Fruit fly (Drosophila melanogaster): ENCODE results near the gene Ldh.

Ldh gene

DNA sequence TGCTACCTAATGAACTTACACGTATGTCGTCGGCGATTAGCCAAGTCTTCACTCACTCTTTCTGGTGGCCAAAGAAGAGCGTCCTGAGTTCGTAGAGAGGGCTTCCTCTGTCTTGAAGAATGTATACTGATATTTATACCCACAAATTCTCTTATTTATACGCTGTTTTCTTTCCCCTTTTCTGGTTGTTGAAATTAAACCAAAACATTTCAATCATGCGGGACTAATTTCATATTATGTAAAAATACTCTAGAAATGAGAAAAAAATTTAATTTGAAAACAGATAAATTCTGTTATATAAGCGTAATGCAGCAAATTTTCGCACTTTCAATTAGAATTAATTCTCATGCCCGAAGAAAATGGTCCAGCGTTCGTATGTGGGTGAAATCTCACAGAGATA is 29.2 kb downstream of the Ldh start, which contains the start of gene BG642312:
BG642312 (minus strand) TSS at position 101 of the 400 bp plus-strand sequence.
- TF ChIP-seq CG34367 (tag; optimal IDR thresholded peaks at IDR 0.05) (no peak), D1 (tag; optimal IDR thresholded peaks at IDR 0.05) (no peak), Pif1A (GFP tag; optimal IDR thresholded peaks at IDR 0.05) (no peak), CG4496 (GFP tag; IDR thresholded peaks at IDR 0.05) (no peak), rn (GFP tag; IDR thresholded peaks at IDR 0.05) (no peak), EcR (GFP tag; optimal IDR thresholded peaks at IDR 0.05) (no peak), CG14655 (GFP tag; optimal IDR thresholded peaks at IDR 0.05) (no peak), CG32121 (GFP tag; IDR thresholded peaks at IDR 0.05) (no peak), CG9948 (tag; optimal IDR thresholded peaks at IDR 0.05) (no peak), CG8159 (tag; optimal IDR thresholded peaks at IDR 0.05) (no peak), fd96Ca (GFP tag; IDR thresholded peaks at IDR 0.05) (no peak), CG17806 (tag; optimal IDR thresholded peaks at IDR 0.05) (no peak)

DNA sequence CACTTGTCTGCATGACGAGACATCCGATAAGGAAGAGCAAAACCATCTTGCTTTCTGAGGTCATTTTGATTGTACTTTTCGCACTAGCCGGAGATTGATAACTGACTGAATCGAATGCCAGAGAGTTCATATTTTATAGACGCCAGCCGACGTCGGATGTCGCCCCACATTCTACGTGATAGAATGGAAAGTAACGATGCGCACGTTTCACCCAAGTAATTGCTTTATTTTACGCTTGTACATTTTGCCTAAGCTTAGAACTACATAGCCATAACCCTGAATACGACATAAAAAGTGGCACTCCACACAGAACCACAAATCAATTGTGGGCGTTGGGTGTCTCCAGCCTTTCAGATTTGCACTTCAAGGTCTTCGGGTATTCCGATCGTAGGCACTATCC is 30.2 kb downstream of the Ldh start, which contains the start of gene CG13299:
CG13299 (minus strand) TSS at position 101 of the 400 bp plus-strand sequence.
- TF ChIP-seq CG15710 (tag; optimal IDR thresholded peaks at IDR 0.05) (no peak), D1 (tag; optimal IDR thresholded peaks at IDR 0.05) (no peak), CG13204 (GFP tag; optimal IDR thresholded peaks at IDR 0.05) (no peak), CG8301 (tag; optimal IDR thresholded peaks at IDR 0.05) (no peak), Ets98B (GFP tag; IDR thresholded peaks at IDR 0.05) (no peak), Pif1B (GFP tag; optimal IDR thresholded peaks at IDR 0.05) (no peak), fd96Ca (GFP tag; IDR thresholded peaks at IDR 0.05) (no peak), CG8159 (tag; optimal IDR thresholded peaks at IDR 0.05) (no peak), CG32121 (GFP tag; IDR thresholded peaks at IDR 0.05) (no peak)

DNA sequence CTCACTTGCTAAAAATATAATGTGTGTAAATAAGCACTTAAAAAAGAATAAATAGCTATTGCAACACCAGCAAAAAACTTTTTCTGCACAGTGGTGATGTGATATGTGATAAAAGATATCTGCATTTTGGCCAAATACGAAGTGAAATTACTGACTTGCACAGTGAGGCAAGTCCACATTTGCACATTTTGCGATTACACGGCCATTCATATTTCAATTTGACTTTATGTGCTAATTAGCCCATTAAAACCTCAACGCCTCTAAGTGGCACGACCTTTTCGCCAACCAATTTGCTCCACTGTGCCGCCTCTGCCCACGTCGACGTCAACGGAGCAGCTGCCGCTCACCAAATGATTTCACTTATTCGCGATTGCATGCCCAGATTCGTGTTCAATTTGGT is 42.3 kb downstream of the Ldh start, which contains the start of gene CG33946:
CG33946 (plus strand) TSS at position 392 of the 400 bp plus-strand sequence.
- TF ChIP-seq Pif1B (GFP tag; optimal IDR thresholded peaks at IDR 0.05) (no peak), D1 (tag; optimal IDR thresholded peaks at IDR 0.05) (no peak), gl (tag; optimal IDR thresholded peaks at IDR 0.05) (no peak), CG32121 (GFP tag; IDR thresholded peaks at IDR 0.05) (peak; percentile 76), CG15710 (tag; optimal IDR thresholded peaks at IDR 0.05) (no peak), EcR (GFP tag; optimal IDR thresholded peaks at IDR 0.05) (no peak), fd96Ca (GFP tag; IDR thresholded peaks at IDR 0.05) (peak; percentile 86), CG8159 (tag; optimal IDR thresholded peaks at IDR 0.05) (no peak), CG13204 (GFP tag; optimal IDR thresholded peaks at IDR 0.05) (no peak), Pif1A (GFP tag; optimal IDR thresholded peaks at IDR 0.05) (no peak), CG9948 (tag; optimal IDR thresholded peaks at IDR 0.05) (peak; percentile 41), Snoo (tag; optimal IDR thresholded peaks at IDR 0.05) (peak; percentile 66), CG17806 (tag; optimal IDR thresholded peaks at IDR 0.05) (peak; percentile 35), CG34367 (tag; optimal IDR thresholded peaks at IDR 0.05) (no peak), rn (GFP tag; IDR thresholded peaks at IDR 0.05) (peak; percentile 54), CG8301 (tag; optimal IDR thresholded peaks at IDR 0.05) (peak; percentile 63), CG4496 (GFP tag; IDR thresholded peaks at IDR 0.05) (peak; percentile 86), CG10348 (GFP tag; IDR thresholded peaks at IDR 0.05) (peak; percentile 57; the same call in 1 of the 2 replicates), CG14655 (GFP tag; optimal IDR thresholded peaks at IDR 0.05) (peak; percentile 70), CG12605 (GFP tag; IDR thresholded peaks at IDR 0.05) (peak; percentile 50), Ets98B (GFP tag; IDR thresholded peaks at IDR 0.05) (peak; percentile 55)

DNA sequence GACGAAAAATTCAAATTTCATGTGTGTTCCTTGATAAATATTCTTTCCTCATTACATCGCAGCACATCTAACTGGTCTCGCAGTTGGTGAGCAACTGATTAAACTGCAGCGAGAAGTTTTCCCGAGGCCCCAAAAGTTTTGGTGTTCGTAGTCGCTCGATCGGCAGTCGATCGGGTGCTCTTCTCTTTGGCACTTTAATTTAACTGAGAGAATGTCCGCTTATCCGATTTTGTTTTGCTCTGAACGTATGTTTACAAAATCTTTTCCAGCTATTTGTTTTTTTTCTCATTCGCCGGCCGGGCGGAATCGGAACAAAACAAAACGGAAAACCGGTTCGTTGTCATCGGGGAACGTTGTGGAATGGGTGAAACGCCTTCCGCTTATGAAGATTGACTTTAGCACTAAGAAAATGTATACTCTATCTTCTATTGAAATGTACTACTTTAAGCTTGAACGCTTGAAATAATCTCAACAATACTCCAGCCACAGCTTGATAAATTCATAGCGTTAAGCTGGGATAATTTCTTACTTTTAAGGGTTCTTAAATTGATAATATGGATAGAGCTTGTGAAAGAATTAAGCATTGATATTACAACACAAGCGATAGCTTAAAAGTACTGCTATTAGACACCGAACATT is 43.9 kb downstream of the Ldh start:
- TF ChIP-seq CG10348 (GFP tag; IDR thresholded peaks at IDR 0.05) (no peak), Snoo (tag; optimal IDR thresholded peaks at IDR 0.05) (peak; percentile 7), rn (GFP tag; IDR thresholded peaks at IDR 0.05) (no peak), D1 (tag; optimal IDR thresholded peaks at IDR 0.05) (no peak), CG9948 (tag; optimal IDR thresholded peaks at IDR 0.05) (no peak), CG8301 (tag; optimal IDR thresholded peaks at IDR 0.05) (no peak), gl (tag; optimal IDR thresholded peaks at IDR 0.05) (peak; percentile 61), Pif1A (GFP tag; optimal IDR thresholded peaks at IDR 0.05) (peak; percentile 49), CG15710 (tag; optimal IDR thresholded peaks at IDR 0.05) (peak; percentile 19), fd96Ca (GFP tag; IDR thresholded peaks at IDR 0.05) (no peak), EcR (GFP tag; optimal IDR thresholded peaks at IDR 0.05) (peak; percentile 57), CG4496 (GFP tag; IDR thresholded peaks at IDR 0.05) (peak; percentile 66; the same call in 2 of the 3 replicates), CG14655 (GFP tag; optimal IDR thresholded peaks at IDR 0.05) (no peak), CG8159 (tag; optimal IDR thresholded peaks at IDR 0.05) (peak; percentile 35), CG32121 (GFP tag; IDR thresholded peaks at IDR 0.05) (no peak), CG12605 (GFP tag; IDR thresholded peaks at IDR 0.05) (peak; percentile 84), Pif1B (GFP tag; optimal IDR thresholded peaks at IDR 0.05) (peak; percentile 49), Ets98B (GFP tag; IDR thresholded peaks at IDR 0.05) (peak; percentile 68; the same call in 1 of the 2 replicates), CG34367 (tag; optimal IDR thresholded peaks at IDR 0.05) (no peak), CG17806 (tag; optimal IDR thresholded peaks at IDR 0.05) (no peak), CG13204 (GFP tag; optimal IDR thresholded peaks at IDR 0.05) (peak; percentile 11)

DNA sequence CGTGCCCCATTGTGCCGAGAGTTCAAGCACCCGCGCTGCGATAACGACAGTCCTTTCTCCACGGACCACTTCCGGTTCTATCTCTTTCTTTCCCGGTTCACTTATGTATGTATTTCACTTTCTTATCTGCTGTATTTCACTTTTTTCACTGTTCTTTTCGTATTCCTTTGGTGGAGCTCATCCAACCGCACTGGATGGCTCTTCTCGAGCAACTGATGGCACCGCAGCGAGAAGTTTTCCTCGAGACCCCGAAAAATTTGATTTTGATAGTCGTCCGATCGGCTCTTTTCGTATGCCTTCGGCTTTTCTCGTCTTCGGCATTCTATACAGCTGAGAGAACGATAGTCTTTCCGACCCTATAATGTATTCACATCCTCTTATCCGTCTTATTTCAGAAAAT is 44.7 kb downstream of the Ldh start, which contains the start of gene LanA:
LanA (minus strand) TSS at position 217 of the 400 bp plus-strand sequence.
- TF ChIP-seq D1 (tag; optimal IDR thresholded peaks at IDR 0.05) = no peak
- peak; percentile 42; the same call in 1 of the 2 replicates for TF ChIP-seq Ets98B (GFP tag; IDR thresholded peaks at IDR 0.05)
- no peak for TF ChIP-seq rn (GFP tag; IDR thresholded peaks at IDR 0.05)
- TF ChIP-seq CG13204 (GFP tag; optimal IDR thresholded peaks at IDR 0.05) = no peak
- peak; percentile 14 for TF ChIP-seq EcR (GFP tag; optimal IDR thresholded peaks at IDR 0.05)
- no peak; the same call in 1 of the 2 replicates for TF ChIP-seq CG32121 (GFP tag; IDR thresholded peaks at IDR 0.05)
- TF ChIP-seq CG14655 (GFP tag; optimal IDR thresholded peaks at IDR 0.05) = no peak
- TF ChIP-seq Pif1B (GFP tag; optimal IDR thresholded peaks at IDR 0.05) = no peak
- TF ChIP-seq CG12605 (GFP tag; IDR thresholded peaks at IDR 0.05) = 0 out of 2 replicates have a peak, but pooled peaks have one; percentile 23
- TF ChIP-seq CG17806 (tag; optimal IDR thresholded peaks at IDR 0.05) = no peak
- no peak for TF ChIP-seq CG10348 (GFP tag; IDR thresholded peaks at IDR 0.05)
- no peak for TF ChIP-seq CG8159 (tag; optimal IDR thresholded peaks at IDR 0.05)
- no peak for TF ChIP-seq CG15710 (tag; optimal IDR thresholded peaks at IDR 0.05)
- TF ChIP-seq CG9948 (tag; optimal IDR thresholded peaks at IDR 0.05) = no peak
- 0 out of 3 replicates have a peak, but pooled peaks have one; percentile 15 for TF ChIP-seq fd96Ca (GFP tag; IDR thresholded peaks at IDR 0.05)
- no peak for TF ChIP-seq CG34367 (tag; optimal IDR thresholded peaks at IDR 0.05)
- no peak for TF ChIP-seq Pif1A (GFP tag; optimal IDR thresholded peaks at IDR 0.05)
- TF ChIP-seq Snoo (tag; optimal IDR thresholded peaks at IDR 0.05) = no peak
- TF ChIP-seq CG8301 (tag; optimal IDR thresholded peaks at IDR 0.05) = no peak
- no peak for TF ChIP-seq gl (tag; optimal IDR thresholded peaks at IDR 0.05)
- TF ChIP-seq CG4496 (GFP tag; IDR thresholded peaks at IDR 0.05) = peak; percentile 58; the same call in 1 of the 3 replicates
